Fruit fly (Drosophila melanogaster): ENCODE data around the gene CG43231.

The CG43231 gene

DNA sequence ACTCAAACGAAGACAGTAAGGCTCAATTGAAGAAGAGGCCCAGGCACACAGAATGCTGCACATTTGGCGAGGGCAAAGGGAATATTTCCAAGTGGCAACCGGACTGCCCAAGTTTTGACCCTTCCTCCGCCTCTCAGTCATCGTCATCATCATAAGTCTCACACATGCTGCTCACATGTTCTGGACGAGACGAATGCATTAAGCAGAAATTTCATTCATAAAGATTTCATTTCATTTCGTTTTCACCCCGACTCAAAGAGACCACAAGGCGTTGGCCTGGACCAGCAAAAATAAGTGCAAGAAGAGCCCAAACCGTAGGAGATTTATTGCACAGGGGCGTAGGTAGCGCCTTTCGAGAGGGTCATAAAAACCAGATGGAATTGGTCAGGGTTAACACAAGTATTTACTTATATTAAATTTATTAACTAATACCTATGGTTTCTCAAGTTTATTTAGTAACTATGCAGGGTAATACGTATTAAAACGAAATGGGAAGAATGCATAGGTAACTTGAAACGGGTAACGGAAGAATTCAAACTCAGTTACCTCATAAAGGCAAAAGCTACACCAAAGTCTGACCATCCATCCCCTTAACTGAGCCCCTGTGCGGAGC lies 44.4 kb downstream of the CG43231 start:
- TF ChIP-seq psq (optimal IDR thresholded peaks at IDR 0.05) (no peak), Sin3A (optimal IDR thresholded peaks at IDR 0.05) (no peak), h (optimal IDR thresholded peaks at IDR 0.05) (no peak), Myc (optimal IDR thresholded peaks at IDR 0.05) (no peak), ttk (optimal IDR thresholded peaks at IDR 0.05) (no peak), insv (optimal IDR thresholded peaks at IDR 0.05) (no peak)

dm6 chr2L:17750141-17750540 lies 45.7 kb downstream of the CG43231 start:
- TF ChIP-seq h (optimal IDR thresholded peaks at IDR 0.05), result no peak
- no peak for TF ChIP-seq ttk (optimal IDR thresholded peaks at IDR 0.05)
- no peak for TF ChIP-seq psq (optimal IDR thresholded peaks at IDR 0.05)
- no peak for TF ChIP-seq Myc (optimal IDR thresholded peaks at IDR 0.05)
- TF ChIP-seq Sin3A (optimal IDR thresholded peaks at IDR 0.05), result no peak
- TF ChIP-seq insv (optimal IDR thresholded peaks at IDR 0.05), result no peak

- TF ChIP-seq Sin3A (optimal IDR thresholded peaks at IDR 0.05) (no peak), Myc (optimal IDR thresholded peaks at IDR 0.05) (no peak), insv (optimal IDR thresholded peaks at IDR 0.05) (no peak), psq (optimal IDR thresholded peaks at IDR 0.05) (no peak), h (optimal IDR thresholded peaks at IDR 0.05) (no peak), ttk (optimal IDR thresholded peaks at IDR 0.05) (no peak)
Observed at dm6 chr2L:17751220-17751619, 46.7 kb downstream of the CG43231 start.

dm6 chr2L:17752406-17752805 lies 47.9 kb downstream of the CG43231 start:
- TF ChIP-seq Myc (optimal IDR thresholded peaks at IDR 0.05) (no peak), insv (optimal IDR thresholded peaks at IDR 0.05) (no peak), Sin3A (optimal IDR thresholded peaks at IDR 0.05) (no peak), h (optimal IDR thresholded peaks at IDR 0.05) (no peak), psq (optimal IDR thresholded peaks at IDR 0.05) (no peak), ttk (optimal IDR thresholded peaks at IDR 0.05) (no peak)

DNA sequence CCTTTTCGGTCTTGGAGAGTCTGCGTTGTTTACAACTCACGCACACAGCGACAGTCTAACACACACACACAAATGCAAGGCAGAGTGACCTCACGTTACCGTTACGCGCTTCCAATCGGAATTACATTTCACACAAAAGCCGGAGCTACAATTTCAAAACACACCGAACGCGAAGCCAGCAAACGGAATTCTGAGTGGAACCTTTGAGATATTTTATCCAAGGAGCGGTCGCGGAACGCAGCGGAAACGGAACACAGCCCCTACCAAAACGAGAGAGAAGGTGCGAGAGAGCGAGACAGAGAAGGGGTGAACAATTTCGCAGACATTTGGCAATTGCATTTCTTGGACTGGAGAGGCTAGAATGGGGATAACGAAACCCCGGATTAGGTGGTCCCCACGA lies 49.6 kb downstream of the CG43231 start:
- TF ChIP-seq Myc (optimal IDR thresholded peaks at IDR 0.05) (no peak), h (optimal IDR thresholded peaks at IDR 0.05) (no peak), insv (optimal IDR thresholded peaks at IDR 0.05) (no peak), ttk (optimal IDR thresholded peaks at IDR 0.05) (no peak), Sin3A (optimal IDR thresholded peaks at IDR 0.05) (no peak), psq (optimal IDR thresholded peaks at IDR 0.05) (no peak)

DNA sequence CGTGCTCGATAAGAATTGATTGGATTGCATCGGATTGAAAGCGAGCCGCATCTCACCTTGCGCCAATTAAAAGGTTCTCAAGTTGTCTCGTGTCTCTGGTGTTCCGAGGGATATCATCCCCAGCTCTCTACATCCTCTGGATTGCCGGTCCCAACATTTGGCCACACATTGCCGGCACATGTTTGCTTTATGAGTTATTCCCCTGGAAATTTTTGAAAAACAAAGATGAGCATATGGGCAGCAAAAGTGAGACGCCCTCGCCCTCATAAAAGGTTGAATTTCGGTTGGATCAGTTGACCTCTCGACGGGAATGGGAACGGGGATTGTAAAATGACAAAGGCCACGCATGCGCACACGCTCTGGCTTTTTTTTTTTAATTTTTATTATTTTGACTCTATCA lies 51.1 kb downstream of the CG43231 start:
- no peak for TF ChIP-seq h (optimal IDR thresholded peaks at IDR 0.05)
